Fruit fly (Drosophila melanogaster) whole organism, embryonic: ENCODE results near the gene ovm.

Experiments
- BEAF-32 ChIP-seq: fragments of 200-800 bp; sonication (Bioruptor generic); optimal IDR thresholded peaks from 3 replicates; lab custom pipeline; 2017; ENCODE audit warnings: missing biosample characterization, missing genetic modification characterization, mild to moderate bottlenecking, moderate library complexity, missing genetic modification reagents
- CG1024 ChIP-seq: fragments of 200-800 bp; sonication (Bioruptor generic); IDR thresholded peaks from 2 replicates; pipeline ENCODE4 v1.3.6; 2022; ENCODE audit warnings: missing biosample characterization, missing genetic modification characterization
- CG11696 ChIP-seq: fragments of 200-800 bp; sonication (Bioruptor generic); IDR thresholded peaks from 2 replicates; pipeline ENCODE4 v1.3.6; 2022; ENCODE audit warnings: missing biosample characterization, missing genetic modification characterization
- CG12391 ChIP-seq: fragments of 200-800 bp; sonication (Bioruptor generic); optimal IDR thresholded peaks from 3 replicates; lab custom pipeline; 2018; ENCODE audit warnings: missing biosample characterization, mild to moderate bottlenecking, missing genetic modification characterization, moderate library complexity
- CG13123 ChIP-seq: fragments of 200-800 bp; sonication (Bioruptor generic); optimal IDR thresholded peaks from 2 replicates; lab custom pipeline; 2016; ENCODE audit warnings: missing biosample characterization, missing genetic modification characterization
- CG13894 ChIP-seq: fragments of 200-800 bp; sonication (Bioruptor generic); optimal IDR thresholded peaks from 3 replicates; lab custom pipeline; 2018; ENCODE audit warnings: missing biosample characterization, mild to moderate bottlenecking, missing genetic modification characterization, moderate library complexity
- CG15514 ChIP-seq: fragments of 200-800 bp; sonication (Bioruptor generic); optimal IDR thresholded peaks from 3 replicates; lab custom pipeline; 2017; ENCODE audit warnings: missing biosample characterization, missing genetic modification characterization, mild to moderate bottlenecking, moderate library complexity, missing genetic modification reagents
- CG17385 ChIP-seq: fragments of 200-800 bp; sonication (Bioruptor generic); optimal IDR thresholded peaks from 3 replicates; lab custom pipeline; 2018; ENCODE audit warnings: missing biosample characterization, mild to moderate bottlenecking, missing genetic modification characterization
- CG17912 ChIP-seq: fragments of 200-800 bp; sonication (Bioruptor generic); optimal IDR thresholded peaks from 2 replicates; lab custom pipeline; 2018; ENCODE audit warnings: missing biosample characterization, mild to moderate bottlenecking, missing genetic modification characterization
- CG2120 ChIP-seq: fragments of 200-800 bp; sonication (Bioruptor generic); optimal IDR thresholded peaks from 3 replicates; lab custom pipeline; 2016; ENCODE audit warnings: missing biosample characterization, missing genetic modification characterization
- CG2202 ChIP-seq: fragments of 200-800 bp; sonication (Bioruptor generic); optimal IDR thresholded peaks from 2 replicates; lab custom pipeline; 2018; ENCODE audit warnings: missing biosample characterization, mild to moderate bottlenecking, missing genetic modification characterization
- CG32772 ChIP-seq: fragments of 200-800 bp; sonication (Bioruptor generic); IDR thresholded peaks from 2 replicates; pipeline ENCODE4 v1.3.6; 2022; ENCODE audit warnings: missing biosample characterization, missing genetic modification characterization
- CG4328 ChIP-seq: fragments of 200-800 bp; sonication (Bioruptor generic); optimal IDR thresholded peaks from 3 replicates; lab custom pipeline; 2017; ENCODE audit warnings: missing biosample characterization, missing genetic modification reagents, missing genetic modification characterization
- CG5245 ChIP-seq: fragments of 200-800 bp; sonication (Bioruptor generic); optimal IDR thresholded peaks from 3 replicates; lab custom pipeline; 2016; ENCODE audit warnings: missing biosample characterization, missing genetic modification characterization
- CG6272 ChIP-seq: fragments of 200-800 bp; sonication (Bioruptor generic); IDR thresholded peaks from 2 replicates; pipeline ENCODE4 v1.3.6; 2022; ENCODE audit warnings: missing biosample characterization, missing genetic modification characterization
- CG6791 ChIP-seq: fragments of 200-800 bp; sonication (Bioruptor generic); IDR thresholded peaks from 3 replicates; pipeline ENCODE4 v1.3.6; 2022; ENCODE audit warnings: missing biosample characterization, missing genetic modification characterization; ENCODE audit not compliant: partially characterized antibody
- CG7556 ChIP-seq: fragments of 200-800 bp; sonication (Bioruptor generic); optimal IDR thresholded peaks from 2 replicates; lab custom pipeline; 2017; ENCODE audit warnings: missing biosample characterization, mild to moderate bottlenecking, missing genetic modification characterization
- CG7745 ChIP-seq: fragments of 200-800 bp; sonication (Bioruptor generic); optimal IDR thresholded peaks from 2 replicates; lab custom pipeline; 2018; ENCODE audit warnings: missing biosample characterization, mild to moderate bottlenecking, missing genetic modification characterization, moderate library complexity
- CG9609 ChIP-seq: fragments of 200-800 bp; sonication (Bioruptor generic); optimal IDR thresholded peaks from 3 replicates; lab custom pipeline; 2016; ENCODE audit warnings: missing biosample characterization, missing genetic modification characterization
- D19A ChIP-seq: fragments of 200-800 bp; optimal IDR thresholded peaks from 3 replicates; lab custom pipeline; 2019; ENCODE audit warnings: missing biosample characterization, mild to moderate bottlenecking, missing genetic modification characterization, moderate library complexity
- Dad ChIP-seq: fragments of 200-800 bp; sonication (Bioruptor generic); optimal IDR thresholded peaks from 3 replicates; lab custom pipeline; 2016; ENCODE audit warnings: missing biosample characterization, missing genetic modification characterization
- Drgx ChIP-seq: fragments of 200-800 bp; sonication (Bioruptor generic); IDR thresholded peaks from 2 replicates; pipeline ENCODE4 v1.3.6; 2022; ENCODE audit warnings: missing biosample characterization, missing genetic modification characterization
- Gsc ChIP-seq: fragments of 200-800 bp; sonication (Bioruptor generic); IDR thresholded peaks from 2 replicates; pipeline ENCODE4 v1.3.6; 2022; ENCODE audit warnings: missing biosample characterization, missing genetic modification characterization
- HHEX ChIP-seq: fragments of 200-800 bp; sonication (Bioruptor generic); optimal IDR thresholded peaks from 3 replicates; lab custom pipeline; 2017; ENCODE audit warnings: missing biosample characterization, mild to moderate bottlenecking, missing genetic modification characterization, missing genetic modification reagents
- Hey ChIP-seq: fragments of 200-800 bp; sonication (Bioruptor generic); optimal IDR thresholded peaks from 3 replicates; lab custom pipeline; 2018; ENCODE audit warnings: missing biosample characterization, mild to moderate bottlenecking, missing genetic modification characterization
- Hr3 ChIP-seq: fragments of 200-800 bp; sonication (Bioruptor generic); optimal IDR thresholded peaks from 3 replicates; lab custom pipeline; 2016; ENCODE audit warnings: missing biosample characterization, missing genetic modification characterization
- Hr78 ChIP-seq, 2 experiments: fragments of 200-800 bp in 1 of 2; fragments of >200 bp in 1 of 2; sonication (Bioruptor generic) in 1 of 2; optimal IDR thresholded peaks; 2 replicates each; lab custom pipeline; 2017 to 2019; ENCODE audit warnings: missing biosample characterization in 2 of 2, missing genetic modification characterization in 2 of 2, mild to moderate bottlenecking in 1 of 2, moderate library complexity in 1 of 2
- Kr ChIP-seq: fragments of 200-800 bp; sonication (Bioruptor generic); optimal IDR thresholded peaks from 2 replicates; lab custom pipeline; 2017; ENCODE audit warnings: missing biosample characterization, mild to moderate bottlenecking, missing genetic modification characterization
- ab ChIP-seq: fragments of 200-800 bp; sonication (Bioruptor generic); optimal IDR thresholded peaks from 2 replicates; lab custom pipeline; 2016; ENCODE audit warnings: missing biosample characterization, missing genetic modification characterization
- ac ChIP-seq: fragments of 200-800 bp; sonication (Bioruptor generic); optimal IDR thresholded peaks from 3 replicates; lab custom pipeline; 2017; ENCODE audit warnings: missing biosample characterization, mild to moderate bottlenecking, missing genetic modification characterization
- cad ChIP-seq: fragments of >200 bp; optimal IDR thresholded peaks from 2 replicates; lab custom pipeline; 2017; ENCODE audit warnings: missing biosample characterization, missing genetic modification characterization
- chm ChIP-seq: fragments of 200-800 bp; sonication (Bioruptor generic); IDR thresholded peaks from 2 replicates; pipeline ENCODE4 v1.3.6; 2022; ENCODE audit warnings: missing biosample characterization, missing genetic modification characterization
- cwo ChIP-seq: fragments of 200-800 bp; sonication (Bioruptor generic); optimal IDR thresholded peaks from 3 replicates; lab custom pipeline; 2017; ENCODE audit warnings: missing biosample characterization, missing genetic modification characterization, mild to moderate bottlenecking, moderate library complexity, missing genetic modification reagents
- dmrt99B ChIP-seq: fragments of 200-800 bp; sonication (Bioruptor generic); optimal IDR thresholded peaks from 2 replicates; lab custom pipeline; 2018; ENCODE audit warnings: missing biosample characterization, mild to moderate bottlenecking, missing genetic modification characterization, moderate library complexity
- dysf ChIP-seq: fragments of 200-800 bp; sonication (Bioruptor generic); IDR thresholded peaks from 3 replicates; pipeline ENCODE4 v1.3.6; 2022; ENCODE audit warnings: missing biosample characterization, missing genetic modification characterization
- gce ChIP-seq: fragments of 200-800 bp; sonication (Bioruptor generic); IDR thresholded peaks from 3 replicates; pipeline ENCODE4 v1.3.6; 2022; ENCODE audit warnings: missing biosample characterization, missing genetic modification characterization
- gro ChIP-seq: fragments of 200-800 bp; sonication (Bioruptor generic); optimal IDR thresholded peaks from 2 replicates; lab custom pipeline; 2016; ENCODE audit warnings: missing biosample characterization, missing genetic modification characterization
- lmd ChIP-seq: fragments of 200-800 bp; sonication (Bioruptor generic); IDR thresholded peaks from 2 replicates; pipeline ENCODE4 v1.3.6; 2022; ENCODE audit warnings: missing biosample characterization, missing genetic modification characterization
- lola ChIP-seq, 3 experiments: fragments of >200 bp in 2 of 3; fragments of 200-800 bp in 1 of 3; sonication (Bioruptor generic) in 1 of 3; optimal IDR thresholded peaks; 2 replicates each; lab custom pipeline; 2017 to 2019; ENCODE audit warnings: missing biosample characterization in 3 of 3, missing genetic modification characterization in 3 of 3, mild to moderate bottlenecking in 1 of 3, moderate library complexity in 1 of 3
- mam ChIP-seq: fragments of 200-800 bp; sonication (Bioruptor generic); optimal IDR thresholded peaks from 3 replicates; lab custom pipeline; 2016; ENCODE audit warnings: missing biosample characterization, missing genetic modification characterization
- mirr ChIP-seq: fragments of 200-800 bp; sonication (Bioruptor generic); optimal IDR thresholded peaks from 3 replicates; lab custom pipeline; 2018; ENCODE audit warnings: missing biosample characterization, mild to moderate bottlenecking, missing genetic modification characterization
- nmo ChIP-seq: fragments of 200-800 bp; sonication (Bioruptor generic); optimal IDR thresholded peaks from 2 replicates; lab custom pipeline; 2018; ENCODE audit warnings: missing biosample characterization, mild to moderate bottlenecking, missing genetic modification characterization, moderate library complexity
- otp ChIP-seq: fragments of 200-800 bp; sonication (Bioruptor generic); IDR thresholded peaks from 3 replicates; pipeline ENCODE4, ENCODE4 v1.3.6; 2022; ENCODE audit warnings: missing biosample characterization, missing genetic modification characterization
- p53 ChIP-seq: fragments of 200-800 bp; sonication (Bioruptor generic); optimal IDR thresholded peaks from 2 replicates; lab custom pipeline; 2016; ENCODE audit warnings: missing biosample characterization, missing genetic modification characterization
- repo ChIP-seq: fragments of 200-800 bp; sonication (Bioruptor generic); optimal IDR thresholded peaks from 2 replicates; lab custom pipeline; 2016; ENCODE audit warnings: missing biosample characterization, missing genetic modification characterization
- salm ChIP-seq: fragments of 200-800 bp; sonication (Bioruptor generic); optimal IDR thresholded peaks from 2 replicates; lab custom pipeline; 2018; ENCODE audit warnings: missing biosample characterization, mild to moderate bottlenecking, missing genetic modification characterization
- sug ChIP-seq: fragments of 200-800 bp; optimal IDR thresholded peaks from 2 replicates; lab custom pipeline; 2019; ENCODE audit warnings: missing biosample characterization, mild to moderate bottlenecking, missing genetic modification characterization, moderate library complexity
- tup ChIP-seq: fragments of 200-800 bp; sonication (Bioruptor generic); optimal IDR thresholded peaks from 2 replicates; lab custom pipeline; 2016; ENCODE audit warnings: missing biosample characterization, mild to moderate bottlenecking, missing genetic modification characterization, moderate library complexity

ovm gene

dm6 chr2L:128977-129941 lies 11.5 kb downstream of the ovm start (continued):
- peak; percentile 26 for TF ChIP-seq CG2120
- peak; percentile 43; the same call in 1 of the 3 replicates for TF ChIP-seq otp (GFP tag; lab: Robert Waterston, UW)
- peak; percentile 20 for TF ChIP-seq Dad (GFP tag; lab: Kevin White, UChicago)
- TF ChIP-seq dmrt99B (tag; lab: Kevin White, UChicago): peak; percentile 28
- TF ChIP-seq Gsc (GFP tag; lab: Robert Waterston, UW): no peak
- TF ChIP-seq D19A: peak; percentile 50
- no peak for TF ChIP-seq CG1024 (GFP tag; lab: Robert Waterston, UW)
- peak; percentile 42 for TF ChIP-seq CG2202 (tag; lab: Kevin White, UChicago)
- no peak for TF ChIP-seq Hr3 (GFP tag; lab: Kevin White, UChicago)
- TF ChIP-seq CG17912: no peak
- TF ChIP-seq mirr (GFP tag; lab: Kevin White, UChicago): peak; percentile 78
- TF ChIP-seq BEAF-32 (GFP tag; lab: Kevin White, UChicago): no peak
- peak; percentile 55 for TF ChIP-seq HHEX (GFP tag; lab: Kevin White, UChicago)
- peak; percentile 13 for TF ChIP-seq salm (tag; lab: Kevin White, UChicago)
- TF ChIP-seq CG7556 (GFP tag; lab: Kevin White, UChicago): peak; percentile 1
- peak; percentile 72 for TF ChIP-seq CG15514 (GFP tag; lab: Kevin White, UChicago)
- no peak for TF ChIP-seq ac
- TF ChIP-seq lmd (GFP tag; lab: Robert Waterston, UW): no peak
- no peak for TF ChIP-seq cwo (GFP tag; lab: Kevin White, UChicago)
- TF ChIP-seq tup: no peak
- peak; percentile 83 for TF ChIP-seq CG13894 (tag; lab: Kevin White, UChicago)
- 0 out of 2 replicates have a peak, but pooled peaks have one; percentile 27 for TF ChIP-seq Drgx (GFP tag; lab: Robert Waterston, UW)
- TF ChIP-seq CG7745 (tag; lab: Kevin White, UChicago): no peak
- TF ChIP-seq CG6791 (GFP tag; lab: Robert Waterston, UW): peak; percentile 36; the same call in 1 of the 3 replicates
- TF ChIP-seq CG5245: no peak
- TF ChIP-seq gro (GFP tag; lab: Kevin White, UChicago): peak; percentile 78
- TF ChIP-seq nmo: peak; percentile 4
- TF ChIP-seq gce: peak; percentile 31; the same call in 2 of the 3 replicates
- no peak for TF ChIP-seq Kr
- no peak for TF ChIP-seq lola (GFP tag; optimal IDR thresholded peaks at IDR 0.05; lab: Kevin White, UChicago)
- no peak for TF ChIP-seq cad (GFP tag; lab: Kevin White, UChicago)
- no peak for TF ChIP-seq repo (GFP tag; lab: Kevin White, UChicago)
- peak; percentile 60 for TF ChIP-seq CG17385 (GFP tag; lab: Kevin White, UChicago)
- no peak for TF ChIP-seq p53 (GFP tag; lab: Kevin White, UChicago)
- peak; percentile 59 for TF ChIP-seq sug (tag; lab: Kevin White, UChicago)
- TF ChIP-seq dysf: no peak
- TF ChIP-seq Hr78 (GFP tag; optimal IDR thresholded peaks at IDR 0.05; lab: Kevin White, UChicago): peak in 1 of 2 experiments; percentile 99
- 0 out of 2 replicates have a peak, but pooled peaks have one; percentile 12 for TF ChIP-seq CG6272 (GFP tag; lab: Robert Waterston, UW)
- TF ChIP-seq CG12391 (tag; lab: Kevin White, UChicago): peak; percentile 29
- TF ChIP-seq CG32772 (GFP tag; lab: Robert Waterston, UW): no peak
- no peak for TF ChIP-seq Hey (tag; lab: Kevin White, UChicago)
- no peak for TF ChIP-seq CG13123 (GFP tag; lab: Kevin White, UChicago)
- TF ChIP-seq CG9609 (GFP tag; lab: Kevin White, UChicago): no peak
- TF ChIP-seq chm: peak; percentile 91
- no peak for TF ChIP-seq mam (GFP tag; lab: Kevin White, UChicago)
- 0 out of 2 replicates have a peak, but pooled peaks have one; percentile 50 for TF ChIP-seq CG11696
- TF ChIP-seq CG4328 (GFP tag; lab: Kevin White, UChicago): peak; percentile 15
- TF ChIP-seq ab (GFP tag; lab: Kevin White, UChicago): no peak
